Worm (Caenorhabditis elegans) whole organism, midembryonic: Measurements from ENCODE around the gene Y17G9B.8.

Experiments
- T22C8.4 ChIP-seq: fragments of 200-800 bp; sonication (Bioruptor generic); IDR thresholded peaks from 2 replicates; pipeline ENCODE4 v1.3.6; 2022; ENCODE audit warnings: missing genetic modification characterization, missing compliant biosample characterization
- cog-1 ChIP-seq: sonication (generic microtip); optimal IDR thresholded peaks from 2 replicates; lab custom pipeline; 2016; ENCODE audit warnings: missing genetic modification characterization, missing compliant biosample characterization
- flt-1 ChIP-seq: fragments of 200-800 bp; sonication (Bioruptor generic); IDR thresholded peaks from 2 replicates; pipeline ENCODE4 v1.3.6; 2022; ENCODE audit warnings: missing genetic modification characterization, missing compliant biosample characterization
- klf-2 ChIP-seq: fragments of 200-800 bp; sonication (Bioruptor generic); conservative IDR thresholded peaks from 2 replicates; pipeline ENCODE4 v1.3.6; 2022; ENCODE audit warnings: missing genetic modification reagents, missing genetic modification characterization, missing compliant biosample characterization
- med-1 ChIP-seq: sonication (generic microtip); optimal IDR thresholded peaks from 2 replicates; lab custom pipeline; 2017; ENCODE audit warnings: missing genetic modification characterization, mild to moderate bottlenecking, missing compliant biosample characterization, antibody characterized with exemption, missing genetic modification reagents; ENCODE audit not compliant: insufficient read depth
- ref-1 ChIP-seq: fragments of 200-800 bp; sonication (Bioruptor generic); conservative IDR thresholded peaks from 2 replicates; pipeline ENCODE4 v1.3.6; 2022; ENCODE audit warnings: missing genetic modification reagents, missing genetic modification characterization, missing compliant biosample characterization
- tab-1 ChIP-seq: fragments of 200-800 bp; sonication (Bioruptor generic); IDR thresholded peaks from 2 replicates; pipeline ENCODE4 v1.3.6; 2022; ENCODE audit warnings: missing genetic modification characterization, missing compliant biosample characterization
- ztf-23 ChIP-seq: fragments of 200-800 bp; sonication (Bioruptor generic); IDR thresholded peaks from 2 replicates; pipeline ENCODE4 v1.3.6; 2022; ENCODE audit warnings: missing genetic modification reagents, missing genetic modification characterization, missing compliant biosample characterization
- ztf-29 ChIP-seq: fragments of 200-800 bp; sonication (Bioruptor generic); IDR thresholded peaks from 2 replicates; pipeline ENCODE4 v1.3.6; 2022; ENCODE audit warnings: missing genetic modification reagents, missing genetic modification characterization, missing compliant biosample characterization

DNA sequence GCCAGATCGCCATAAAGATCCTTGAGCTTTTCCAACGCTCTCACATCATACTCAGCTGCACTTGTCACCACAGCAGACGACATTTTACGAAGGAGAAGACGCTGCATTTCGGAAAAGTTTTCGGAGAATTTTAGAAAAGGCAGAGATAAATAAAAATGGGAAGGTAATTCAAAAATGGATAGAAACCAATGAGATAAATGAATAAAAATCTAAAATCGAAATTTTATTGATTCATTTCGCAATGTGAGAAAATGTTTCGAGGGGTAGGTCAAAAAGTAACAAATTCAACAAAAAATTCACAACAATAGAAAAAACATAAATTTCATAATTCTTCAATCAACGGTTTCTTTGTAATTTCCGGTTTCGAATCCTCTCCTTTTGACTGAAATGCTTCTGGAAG is 47.8 kb upstream of the Y17G9B.8 start, which contains the start of gene dpf-5:
- TF ChIP-seq ztf-23 (GFP tag; lab: Robert Waterston, UW) (no peak), med-1 (no peak), cog-1 (tag; lab: Kevin White, UChicago) (no peak), ref-1 (no peak), klf-2 (GFP tag; lab: Robert Waterston, UW) (no peak), flt-1 (GFP tag; lab: Robert Waterston, UW) (no peak), tab-1 (GFP tag; lab: Robert Waterston, UW) (no peak), ztf-29 (GFP tag; lab: Robert Waterston, UW) (no peak), T22C8.4 (no peak)
